Fruit fly (Drosophila melanogaster) whole organism, embryonic: ENCODE results near the gene Chchd3.
A peak's percentile ranks its signal among the peaks of the same experiment; 100 is the strongest.

ENCODE experiments used
- Atf6 ChIP-seq: fragments of 200-800 bp; sonication (Bioruptor generic); IDR thresholded peaks from 2 replicates; pipeline ENCODE4 v1.3.6; 2022; ENCODE audit warnings: missing biosample characterization, missing genetic modification characterization
- Bgb ChIP-seq: fragments of 200-800 bp; sonication (Bioruptor generic); IDR thresholded peaks from 2 replicates; pipeline ENCODE4 v1.3.6; 2022; ENCODE audit warnings: missing biosample characterization, missing genetic modification characterization; ENCODE audit not compliant: partially characterized antibody
- CG10147 ChIP-seq: fragments of 200-800 bp; sonication (Bioruptor generic); optimal IDR thresholded peaks from 2 replicates; lab custom pipeline; 2019; ENCODE audit warnings: missing biosample characterization, mild to moderate bottlenecking, missing genetic modification characterization, moderate library complexity
- CG10366 ChIP-seq: fragments of 200-800 bp; sonication (Bioruptor generic); IDR thresholded peaks from 2 replicates; pipeline ENCODE4 v1.3.6; 2022; ENCODE audit warnings: missing biosample characterization, missing genetic modification characterization
- CG10543 ChIP-seq: fragments of 200-800 bp; sonication (Bioruptor generic); optimal IDR thresholded peaks from 3 replicates; lab custom pipeline; 2017; ENCODE audit warnings: missing biosample characterization, mild to moderate bottlenecking, missing genetic modification characterization, moderate library complexity
- CG11085 ChIP-seq: fragments of 200-800 bp; sonication (Bioruptor generic); IDR thresholded peaks from 2 replicates; pipeline ENCODE4 v1.3.6; 2022; ENCODE audit warnings: missing biosample characterization, missing genetic modification characterization
- CG12299 ChIP-seq: fragments of 200-800 bp; sonication (Bioruptor generic); optimal IDR thresholded peaks from 2 replicates; lab custom pipeline; 2018; ENCODE audit warnings: missing biosample characterization, mild to moderate bottlenecking, missing genetic modification characterization
- CG1233 ChIP-seq: fragments of 200-800 bp; sonication (Bioruptor generic); optimal IDR thresholded peaks from 4 replicates; lab custom pipeline; 2018; ENCODE audit warnings: missing biosample characterization, mild to moderate bottlenecking, missing genetic modification characterization
- CG13424 ChIP-seq: fragments of 200-800 bp; sonication (Bioruptor generic); optimal IDR thresholded peaks from 2 replicates; lab custom pipeline; 2019; ENCODE audit warnings: missing biosample characterization, mild to moderate bottlenecking, missing genetic modification characterization, moderate library complexity
- CG15601 ChIP-seq: fragments of 200-800 bp; sonication (Bioruptor generic); optimal IDR thresholded peaks from 3 replicates; lab custom pipeline; 2019; ENCODE audit warnings: missing biosample characterization, mild to moderate bottlenecking, missing genetic modification characterization, moderate library complexity
- CG1647 ChIP-seq: fragments of 200-800 bp; sonication (Bioruptor generic); optimal IDR thresholded peaks from 3 replicates; lab custom pipeline; 2016; ENCODE audit warnings: missing biosample characterization, missing genetic modification characterization
- CG16813 ChIP-seq: fragments of 200-800 bp; sonication (Bioruptor generic); IDR thresholded peaks from 3 replicates; pipeline ENCODE4 v1.3.6; 2022; ENCODE audit warnings: missing biosample characterization, missing genetic modification characterization; ENCODE audit not compliant: partially characterized antibody
- CG17359 ChIP-seq: fragments of 200-800 bp; sonication (Bioruptor generic); optimal IDR thresholded peaks from 3 replicates; lab custom pipeline; 2018; ENCODE audit warnings: missing biosample characterization, mild to moderate bottlenecking, missing genetic modification characterization, moderate library complexity
- CG17612 ChIP-seq: fragments of 200-800 bp; sonication (Bioruptor generic); IDR thresholded peaks from 2 replicates; pipeline ENCODE4 v1.3.6; 2022; ENCODE audit warnings: missing biosample characterization, missing genetic modification characterization
- CG32772 ChIP-seq: fragments of 200-800 bp; sonication (Bioruptor generic); IDR thresholded peaks from 2 replicates; pipeline ENCODE4 v1.3.6; 2022; ENCODE audit warnings: missing biosample characterization, missing genetic modification characterization
- CG34376 ChIP-seq: fragments of 200-800 bp; sonication (Bioruptor generic); optimal IDR thresholded peaks from 2 replicates; lab custom pipeline; 2018; ENCODE audit warnings: missing biosample characterization, mild to moderate bottlenecking, missing genetic modification characterization
- CG6765 ChIP-seq: fragments of 200-800 bp; sonication (Bioruptor generic); optimal IDR thresholded peaks from 3 replicates; lab custom pipeline; 2017; ENCODE audit warnings: missing biosample characterization, mild to moderate bottlenecking, missing genetic modification characterization
- D19B ChIP-seq: fragments of 200-800 bp; sonication (Bioruptor generic); optimal IDR thresholded peaks from 2 replicates; lab custom pipeline; 2017; ENCODE audit warnings: missing biosample characterization, mild to moderate bottlenecking, missing genetic modification characterization
- GATAe ChIP-seq: fragments of 200-800 bp; sonication (Bioruptor generic); conservative IDR thresholded peaks from 2 replicates; pipeline ENCODE4 v1.3.6; 2022; ENCODE audit warnings: missing biosample characterization, missing genetic modification characterization
- HLH3B ChIP-seq: fragments of 200-800 bp; sonication (Bioruptor generic); IDR thresholded peaks from 2 replicates; pipeline ENCODE4 v1.3.6; 2022; ENCODE audit warnings: missing biosample characterization, missing genetic modification characterization
- HLHmδ ChIP-seq: fragments of 200-800 bp; sonication (Bioruptor generic); optimal IDR thresholded peaks from 2 replicates; lab custom pipeline; 2018; ENCODE audit warnings: missing biosample characterization, mild to moderate bottlenecking, missing genetic modification characterization, moderate library complexity
- MTF-1 ChIP-seq: fragments of 200-800 bp; sonication (Bioruptor generic); optimal IDR thresholded peaks from 2 replicates; lab custom pipeline; 2018; ENCODE audit warnings: missing biosample characterization, mild to moderate bottlenecking, missing genetic modification characterization, borderline replicate concordance
- Max ChIP-seq: fragments of 200-800 bp; sonication (Bioruptor generic); optimal IDR thresholded peaks from 2 replicates; lab custom pipeline; 2016; ENCODE audit warnings: missing biosample characterization, mild to moderate bottlenecking, missing genetic modification characterization
- Myb ChIP-seq: fragments of 200-800 bp; sonication (Bioruptor generic); optimal IDR thresholded peaks from 2 replicates; lab custom pipeline; 2016; ENCODE audit warnings: missing biosample characterization, missing genetic modification characterization
- NC2β ChIP-seq: fragments of 200-800 bp; sonication (Bioruptor generic); optimal IDR thresholded peaks from 2 replicates; lab custom pipeline; 2016; ENCODE audit warnings: missing biosample characterization, missing genetic modification characterization
- Ptx1 ChIP-seq: fragments of 200-800 bp; sonication (Bioruptor generic); IDR thresholded peaks from 2 replicates; pipeline ENCODE4 v1.3.6; 2022; ENCODE audit warnings: missing biosample characterization, missing genetic modification characterization
- Rfx ChIP-seq: fragments of 200-800 bp; sonication (Bioruptor generic); IDR thresholded peaks from 2 replicates; pipeline ENCODE4 v1.3.6; 2022; ENCODE audit warnings: missing biosample characterization, missing genetic modification characterization
- Six4 ChIP-seq: fragments of 200-800 bp; sonication (Bioruptor generic); optimal IDR thresholded peaks from 2 replicates; lab custom pipeline; 2016; ENCODE audit warnings: missing biosample characterization, missing genetic modification characterization
- bbx ChIP-seq: fragments of 200-800 bp; sonication (Bioruptor generic); IDR thresholded peaks from 2 replicates; pipeline ENCODE4 v1.3.6; 2022; ENCODE audit warnings: missing biosample characterization, missing genetic modification characterization; ENCODE audit not compliant: partially characterized antibody
- bigmax ChIP-seq: fragments of 200-800 bp; sonication (Bioruptor generic); optimal IDR thresholded peaks from 2 replicates; lab custom pipeline; 2018; ENCODE audit warnings: missing biosample characterization, mild to moderate bottlenecking, missing genetic modification characterization
- chif ChIP-seq, 2 experiments: fragments of 200-800 bp; sonication (Bioruptor generic); optimal IDR thresholded peaks; 3 replicates each; lab custom pipeline; 2016; ENCODE audit warnings: missing biosample characterization in 2 of 2, missing genetic modification characterization in 2 of 2
- crol ChIP-seq: fragments of 200-800 bp; sonication (Bioruptor generic); IDR thresholded peaks from 2 replicates; pipeline ENCODE4 v1.3.6; 2022; ENCODE audit warnings: missing biosample characterization, missing genetic modification characterization
- dm ChIP-seq: fragments of 200-800 bp; sonication (Bioruptor generic); optimal IDR thresholded peaks from 3 replicates; lab custom pipeline; 2016; ENCODE audit warnings: missing biosample characterization, missing genetic modification characterization
- fd96Cb ChIP-seq: fragments of 200-800 bp; sonication (Bioruptor generic); optimal IDR thresholded peaks from 2 replicates; lab custom pipeline; 2018; ENCODE audit warnings: missing biosample characterization, mild to moderate bottlenecking, missing genetic modification characterization, moderate library complexity
- ftz-f1 ChIP-seq: fragments of 200-800 bp; sonication (Bioruptor generic); optimal IDR thresholded peaks from 2 replicates; lab custom pipeline; 2016; ENCODE audit warnings: missing biosample characterization, missing genetic modification characterization
- fu2 ChIP-seq: fragments of 200-800 bp; sonication (Bioruptor generic); optimal IDR thresholded peaks from 2 replicates; lab custom pipeline; 2016; ENCODE audit warnings: missing biosample characterization, missing genetic modification characterization
- gce ChIP-seq: fragments of 200-800 bp; sonication (Bioruptor generic); IDR thresholded peaks from 3 replicates; pipeline ENCODE4 v1.3.6; 2022; ENCODE audit warnings: missing biosample characterization, missing genetic modification characterization
- gcm ChIP-seq: fragments of 200-800 bp; sonication (Bioruptor generic); optimal IDR thresholded peaks from 2 replicates; lab custom pipeline; 2019; ENCODE audit warnings: missing biosample characterization, mild to moderate bottlenecking, missing genetic modification characterization, moderate library complexity
- gcm2 ChIP-seq: fragments of 200-800 bp; sonication (Bioruptor generic); optimal IDR thresholded peaks from 2 replicates; lab custom pipeline; 2016; ENCODE audit warnings: missing biosample characterization, missing genetic modification characterization
- kay ChIP-seq: fragments of 200-800 bp; sonication (Bioruptor generic); optimal IDR thresholded peaks from 2 replicates; lab custom pipeline; 2016; ENCODE audit warnings: missing biosample characterization, missing genetic modification characterization
- nau ChIP-seq: fragments of 200-800 bp; sonication (Bioruptor generic); optimal IDR thresholded peaks from 3 replicates; lab custom pipeline; 2017; ENCODE audit warnings: missing biosample characterization, mild to moderate bottlenecking, missing genetic modification characterization, missing genetic modification reagents
- nom ChIP-seq: fragments of 200-800 bp; sonication (Bioruptor generic); optimal IDR thresholded peaks from 2 replicates; lab custom pipeline; 2017; ENCODE audit warnings: missing biosample characterization, missing genetic modification characterization, mild to moderate bottlenecking, moderate library complexity, missing genetic modification reagents
- onecut ChIP-seq: fragments of 200-800 bp; sonication (Bioruptor generic); IDR thresholded peaks from 2 replicates; pipeline ENCODE4 v1.3.6; 2022; ENCODE audit warnings: missing biosample characterization, missing genetic modification characterization
- pb ChIP-seq: fragments of 200-800 bp; sonication (Bioruptor generic); optimal IDR thresholded peaks from 3 replicates; lab custom pipeline; 2016; ENCODE audit warnings: missing biosample characterization, missing genetic modification characterization
- phol ChIP-seq: fragments of 200-800 bp; sonication (Bioruptor generic); optimal IDR thresholded peaks from 3 replicates; lab custom pipeline; 2018; ENCODE audit warnings: missing biosample characterization, mild to moderate bottlenecking, missing genetic modification characterization, moderate library complexity
- schlank ChIP-seq: fragments of 200-800 bp; sonication (Bioruptor generic); optimal IDR thresholded peaks from 2 replicates; lab custom pipeline; 2018; ENCODE audit warnings: missing biosample characterization, mild to moderate bottlenecking, missing genetic modification characterization
- sd ChIP-seq: fragments of 200-800 bp; sonication (Bioruptor generic); optimal IDR thresholded peaks from 3 replicates; lab custom pipeline; 2018; ENCODE audit warnings: missing biosample characterization, mild to moderate bottlenecking, missing genetic modification characterization, moderate library complexity
- seq ChIP-seq: fragments of 200-800 bp; sonication (Bioruptor generic); IDR thresholded peaks from 2 replicates; pipeline ENCODE4 v1.3.6; 2022; ENCODE audit warnings: missing biosample characterization, missing genetic modification characterization
- ssp ChIP-seq: fragments of 200-800 bp; sonication (Bioruptor generic); IDR thresholded peaks from 2 replicates; pipeline ENCODE4 v1.3.6; 2022; ENCODE audit warnings: missing biosample characterization, missing genetic modification characterization
- sug ChIP-seq: fragments of 200-800 bp; optimal IDR thresholded peaks from 2 replicates; lab custom pipeline; 2019; ENCODE audit warnings: missing biosample characterization, mild to moderate bottlenecking, missing genetic modification characterization, moderate library complexity
- vnd ChIP-seq: fragments of 200-800 bp; sonication (Bioruptor generic); IDR thresholded peaks from 3 replicates; pipeline ENCODE4 v1.3.6; 2022; ENCODE audit warnings: missing biosample characterization, missing genetic modification characterization; ENCODE audit not compliant: partially characterized antibody
- vvl ChIP-seq: fragments of 200-800 bp; sonication (Bioruptor generic); IDR thresholded peaks from 2 replicates; pipeline ENCODE4 v1.3.6; 2022; ENCODE audit warnings: missing biosample characterization, missing genetic modification characterization
- zf30C ChIP-seq: fragments of 200-800 bp; sonication (Bioruptor generic); optimal IDR thresholded peaks from 3 replicates; lab custom pipeline; 2018; ENCODE audit warnings: missing biosample characterization, mild to moderate bottlenecking, missing genetic modification characterization

Gene Chchd3

dm6 chr3R:31010086-31010485, 43.6 kb downstream of the Chchd3 start (continued):
- TF ChIP-seq MTF-1 (GFP tag; lab: Kevin White, UChicago) = no peak
- no peak for TF ChIP-seq HLHmδ
- no peak for TF ChIP-seq ssp (GFP tag; lab: Robert Waterston, UW)
- peak; percentile 42 for TF ChIP-seq kay (GFP tag; lab: Kevin White, UChicago)
- peak; percentile 97 for TF ChIP-seq GATAe
- no peak for TF ChIP-seq seq
- TF ChIP-seq bbx (GFP tag; lab: Robert Waterston, UW) = no peak
- TF ChIP-seq sd = peak; percentile 79
- no peak for TF ChIP-seq bigmax
- TF ChIP-seq CG10543 (GFP tag; lab: Kevin White, UChicago) = peak; percentile 31
- TF ChIP-seq dm (GFP tag; lab: Kevin White, UChicago) = no peak
- no peak for TF ChIP-seq Ptx1 (GFP tag; lab: Robert Waterston, UW)
- TF ChIP-seq CG10366 = no peak
- no peak for TF ChIP-seq HLH3B
- TF ChIP-seq onecut = no peak
- TF ChIP-seq gce (GFP tag; lab: Robert Waterston, UW) = no peak
- TF ChIP-seq pb (GFP tag; lab: Kevin White, UChicago) = no peak
- no peak for TF ChIP-seq NC2β
- TF ChIP-seq CG32772 (GFP tag; lab: Robert Waterston, UW) = peak; percentile 72
- peak; percentile 56; the same call in 1 of the 3 replicates for TF ChIP-seq vnd (GFP tag; lab: Robert Waterston, UW)
- TF ChIP-seq ftz-f1 (GFP tag; lab: Kevin White, UChicago) = no peak
- TF ChIP-seq chif (GFP tag; optimal IDR thresholded peaks at IDR 0.05; lab: Kevin White, UChicago) = no peak
- TF ChIP-seq Bgb (GFP tag; lab: Robert Waterston, UW) = no peak
- TF ChIP-seq CG10147 (GFP tag; lab: Kevin White, UChicago) = no peak
- TF ChIP-seq nau (GFP tag; lab: Kevin White, UChicago) = no peak
- no peak for TF ChIP-seq Atf6 (GFP tag; lab: Robert Waterston, UW)
- no peak for TF ChIP-seq CG16813 (GFP tag; lab: Robert Waterston, UW)
- peak; percentile 61 for TF ChIP-seq sug (tag; lab: Kevin White, UChicago)
- no peak for TF ChIP-seq nom (GFP tag; lab: Kevin White, UChicago)
- TF ChIP-seq crol (GFP tag; lab: Robert Waterston, UW) = peak; percentile 81
- TF ChIP-seq CG11085 = no peak
- TF ChIP-seq CG12299 (tag; lab: Kevin White, UChicago) = no peak
- TF ChIP-seq CG34376 (GFP tag; lab: Kevin White, UChicago) = peak; percentile 54
- no peak for TF ChIP-seq fd96Cb
- no peak for TF ChIP-seq CG1233 (GFP tag; lab: Kevin White, UChicago)
- no peak for TF ChIP-seq D19B (GFP tag; lab: Kevin White, UChicago)
- TF ChIP-seq CG17612 = no peak
- TF ChIP-seq Rfx = no peak
- no peak for TF ChIP-seq Max (GFP tag; lab: Kevin White, UChicago)

dm6 chr3R:31006599-31006998, 47.1 kb downstream of the Chchd3 start:
- no peak for TF ChIP-seq CG13424 (tag; lab: Kevin White, UChicago)
- no peak for TF ChIP-seq phol (tag; lab: Kevin White, UChicago)
- no peak for TF ChIP-seq Myb
- TF ChIP-seq gcm (GFP tag; lab: Kevin White, UChicago) = no peak
- no peak for TF ChIP-seq vvl (GFP tag; lab: Robert Waterston, UW)
- TF ChIP-seq CG1647 (GFP tag; lab: Kevin White, UChicago) = no peak
- TF ChIP-seq zf30C (GFP tag; lab: Kevin White, UChicago) = no peak
- no peak for TF ChIP-seq fu2 (GFP tag; lab: Kevin White, UChicago)
- TF ChIP-seq Six4 (GFP tag; lab: Kevin White, UChicago) = no peak
- TF ChIP-seq kay (GFP tag; lab: Kevin White, UChicago) = no peak
- TF ChIP-seq CG6765 = no peak
- TF ChIP-seq gcm2 (GFP tag; lab: Kevin White, UChicago) = no peak
- TF ChIP-seq CG15601 (tag; lab: Kevin White, UChicago) = no peak
- no peak for TF ChIP-seq schlank (tag; lab: Kevin White, UChicago)
- no peak for TF ChIP-seq CG17359 (tag; lab: Kevin White, UChicago)
- no peak for TF ChIP-seq sug (tag; lab: Kevin White, UChicago)
- TF ChIP-seq ftz-f1 (GFP tag; lab: Kevin White, UChicago) = no peak
